Fruit fly (Drosophila melanogaster) whole organism, embryonic: Measurements from ENCODE around the gene CG11562.

Source experiments
- Adf1 ChIP-seq: fragments of 200-800 bp; sonication (Bioruptor generic); IDR thresholded peaks from 2 replicates; pipeline ENCODE4 v1.3.6; 2022; ENCODE audit warnings: missing biosample characterization, missing genetic modification characterization
- Bgb ChIP-seq: fragments of 200-800 bp; sonication (Bioruptor generic); IDR thresholded peaks from 2 replicates; pipeline ENCODE4 v1.3.6; 2022; ENCODE audit warnings: missing biosample characterization, missing genetic modification characterization; ENCODE audit not compliant: partially characterized antibody
- Bteb2 ChIP-seq: fragments of 200-800 bp; sonication (Bioruptor generic); optimal IDR thresholded peaks from 2 replicates; lab custom pipeline; 2016; ENCODE audit warnings: missing biosample characterization, missing genetic modification characterization
- CG10959 ChIP-seq: fragments of 200-800 bp; sonication (Bioruptor generic); IDR thresholded peaks from 2 replicates; pipeline ENCODE4 v1.3.6; 2022; ENCODE audit warnings: missing biosample characterization, missing genetic modification characterization
- CG10979 ChIP-seq: fragments of 200-800 bp; sonication (Bioruptor generic); optimal IDR thresholded peaks from 2 replicates; lab custom pipeline; 2018; ENCODE audit warnings: missing biosample characterization, mild to moderate bottlenecking, missing genetic modification characterization, moderate library complexity
- CG11085 ChIP-seq: fragments of 200-800 bp; sonication (Bioruptor generic); IDR thresholded peaks from 2 replicates; pipeline ENCODE4 v1.3.6; 2022; ENCODE audit warnings: missing biosample characterization, missing genetic modification characterization
- CG13123 ChIP-seq: fragments of 200-800 bp; sonication (Bioruptor generic); optimal IDR thresholded peaks from 2 replicates; lab custom pipeline; 2016; ENCODE audit warnings: missing biosample characterization, missing genetic modification characterization
- CG15479 ChIP-seq: fragments of 200-800 bp; sonication (Bioruptor generic); optimal IDR thresholded peaks from 3 replicates; lab custom pipeline; 2019; ENCODE audit warnings: missing biosample characterization, mild to moderate bottlenecking, missing genetic modification characterization, moderate library complexity
- CG17612 ChIP-seq: fragments of 200-800 bp; sonication (Bioruptor generic); IDR thresholded peaks from 2 replicates; pipeline ENCODE4 v1.3.6; 2022; ENCODE audit warnings: missing biosample characterization, missing genetic modification characterization
- CG30403 ChIP-seq: fragments of 200-800 bp; sonication (Bioruptor generic); optimal IDR thresholded peaks from 3 replicates; lab custom pipeline; 2016; ENCODE audit warnings: missing biosample characterization, missing genetic modification characterization
- CG34224 ChIP-seq: fragments of 200-800 bp; sonication (Bioruptor generic); IDR thresholded peaks from 3 replicates; pipeline ENCODE4 v1.3.6; 2022; ENCODE audit warnings: missing biosample characterization, missing genetic modification characterization; ENCODE audit not compliant: partially characterized antibody
- CG34376 ChIP-seq: fragments of 200-800 bp; sonication (Bioruptor generic); optimal IDR thresholded peaks from 2 replicates; lab custom pipeline; 2018; ENCODE audit warnings: missing biosample characterization, mild to moderate bottlenecking, missing genetic modification characterization
- CG4404 ChIP-seq: fragments of 200-800 bp; sonication (Bioruptor generic); IDR thresholded peaks from 2 replicates; pipeline ENCODE4 v1.3.6; 2022; ENCODE audit warnings: missing biosample characterization, missing genetic modification characterization
- CG4730 ChIP-seq: fragments of 200-800 bp; sonication (Bioruptor generic); IDR thresholded peaks from 2 replicates; pipeline ENCODE4 v1.3.6; 2022; ENCODE audit warnings: missing biosample characterization, missing genetic modification characterization
- CG5953 ChIP-seq: fragments of 200-800 bp; sonication (Bioruptor generic); IDR thresholded peaks from 2 replicates; pipeline ENCODE4 v1.3.6; 2022; ENCODE audit warnings: missing biosample characterization, missing genetic modification characterization
- CG6254 ChIP-seq: fragments of 200-800 bp; sonication (Bioruptor generic); optimal IDR thresholded peaks from 3 replicates; lab custom pipeline; 2017; ENCODE audit warnings: mild to moderate bottlenecking, missing biosample characterization, missing genetic modification reagents, missing genetic modification characterization
- CG6689 ChIP-seq: fragments of 200-800 bp; sonication (Bioruptor generic); IDR thresholded peaks from 2 replicates; pipeline ENCODE4 v1.3.6; 2022; ENCODE audit warnings: missing biosample characterization, missing genetic modification characterization
- CG6765 ChIP-seq: fragments of 200-800 bp; sonication (Bioruptor generic); optimal IDR thresholded peaks from 3 replicates; lab custom pipeline; 2017; ENCODE audit warnings: missing biosample characterization, mild to moderate bottlenecking, missing genetic modification characterization
- CG8924 ChIP-seq: fragments of 200-800 bp; optimal IDR thresholded peaks from 3 replicates; lab custom pipeline; 2019; ENCODE audit warnings: missing biosample characterization, mild to moderate bottlenecking, missing genetic modification characterization, moderate library complexity
- CkIIα-i1 ChIP-seq: fragments of 200-800 bp; sonication (Bioruptor generic); IDR thresholded peaks from 2 replicates; pipeline ENCODE4 v1.3.6; 2022; ENCODE audit warnings: missing biosample characterization, missing genetic modification characterization
- D19B ChIP-seq: fragments of 200-800 bp; sonication (Bioruptor generic); optimal IDR thresholded peaks from 2 replicates; lab custom pipeline; 2017; ENCODE audit warnings: missing biosample characterization, mild to moderate bottlenecking, missing genetic modification characterization
- Eip74EF ChIP-seq, 2 experiments: fragments of 200-800 bp in 1 of 2; fragments of >200 bp in 1 of 2; sonication (Bioruptor generic) in 1 of 2; optimal IDR thresholded peaks; 2 replicates each; lab custom pipeline; 2017 to 2019; ENCODE audit warnings: missing biosample characterization in 2 of 2, missing genetic modification characterization in 2 of 2, mild to moderate bottlenecking in 1 of 2, moderate library complexity in 1 of 2
- Fer1 ChIP-seq: fragments of 200-800 bp; sonication (Bioruptor generic); optimal IDR thresholded peaks from 2 replicates; lab custom pipeline; 2017; ENCODE audit warnings: missing biosample characterization, mild to moderate bottlenecking, missing genetic modification characterization
- Fer2 ChIP-seq: fragments of 200-800 bp; sonication (Bioruptor generic); optimal IDR thresholded peaks from 2 replicates; lab custom pipeline; 2018; ENCODE audit warnings: missing biosample characterization, mild to moderate bottlenecking, missing genetic modification characterization, moderate library complexity
- H2.0 ChIP-seq: fragments of 200-800 bp; sonication (Bioruptor generic); IDR thresholded peaks from 2 replicates; pipeline ENCODE4 v1.3.6; 2022; ENCODE audit warnings: missing biosample characterization, missing genetic modification characterization
- Hand ChIP-seq: fragments of 200-800 bp; sonication (Bioruptor generic); optimal IDR thresholded peaks from 2 replicates; lab custom pipeline; 2017; ENCODE audit warnings: mild to moderate bottlenecking, missing biosample characterization, missing genetic modification reagents, missing genetic modification characterization
- Lim3 ChIP-seq: fragments of 200-800 bp; sonication (Bioruptor generic); IDR thresholded peaks from 2 replicates; pipeline ENCODE4 v1.3.6; 2022; ENCODE audit warnings: missing biosample characterization, missing genetic modification characterization
- NFAT ChIP-seq: fragments of 200-800 bp; sonication (Bioruptor generic); IDR thresholded peaks from 2 replicates; pipeline ENCODE4 v1.3.6; 2022; ENCODE audit warnings: missing biosample characterization, missing genetic modification characterization
- NK7.1 ChIP-seq: fragments of 200-800 bp; sonication (Bioruptor generic); optimal IDR thresholded peaks from 3 replicates; lab custom pipeline; 2016; ENCODE audit warnings: missing biosample characterization, missing genetic modification characterization
- Ptx1 ChIP-seq: fragments of 200-800 bp; sonication (Bioruptor generic); IDR thresholded peaks from 2 replicates; pipeline ENCODE4 v1.3.6; 2022; ENCODE audit warnings: missing biosample characterization, missing genetic modification characterization
- Scr ChIP-seq: fragments of 200-800 bp; sonication (Bioruptor generic); IDR thresholded peaks from 2 replicates; pipeline ENCODE4 v1.3.6; 2022; ENCODE audit warnings: missing biosample characterization, missing genetic modification characterization; ENCODE audit not compliant: partially characterized antibody
- Sin3A ChIP-seq: fragments of >200 bp; optimal IDR thresholded peaks from 2 replicates; lab custom pipeline; 2018
- Tbp ChIP-seq: fragments of >200 bp; optimal IDR thresholded peaks from 2 replicates; lab custom pipeline; 2018; ENCODE audit warnings: missing biosample characterization, missing genetic modification characterization
- ase ChIP-seq: fragments of 200-800 bp; sonication (Bioruptor generic); IDR thresholded peaks from 3 replicates; pipeline ENCODE4 v1.3.6; 2022; ENCODE audit warnings: missing biosample characterization, missing genetic modification characterization
- bcd ChIP-seq: fragments of 200-800 bp; sonication (Bioruptor generic); optimal IDR thresholded peaks from 2 replicates; lab custom pipeline; 2017; ENCODE audit warnings: missing biosample characterization, mild to moderate bottlenecking, missing genetic modification characterization
- dm ChIP-seq: fragments of 200-800 bp; sonication (Bioruptor generic); optimal IDR thresholded peaks from 3 replicates; lab custom pipeline; 2016; ENCODE audit warnings: missing biosample characterization, missing genetic modification characterization
- ewg ChIP-seq: fragments of 200-800 bp; sonication (Bioruptor generic); optimal IDR thresholded peaks from 3 replicates; lab custom pipeline; 2017; ENCODE audit warnings: mild to moderate bottlenecking, missing biosample characterization, missing genetic modification reagents, missing genetic modification characterization
- fd64A ChIP-seq: fragments of 200-800 bp; sonication (Bioruptor generic); optimal IDR thresholded peaks from 3 replicates; lab custom pipeline; 2018; ENCODE audit warnings: missing biosample characterization, mild to moderate bottlenecking, missing genetic modification characterization
- fd96Cb ChIP-seq: fragments of 200-800 bp; sonication (Bioruptor generic); optimal IDR thresholded peaks from 2 replicates; lab custom pipeline; 2018; ENCODE audit warnings: missing biosample characterization, mild to moderate bottlenecking, missing genetic modification characterization, moderate library complexity
- h ChIP-seq: fragments of >200 bp; optimal IDR thresholded peaks from 2 replicates; lab custom pipeline; 2017
- kay ChIP-seq: fragments of 200-800 bp; sonication (Bioruptor generic); optimal IDR thresholded peaks from 2 replicates; lab custom pipeline; 2016; ENCODE audit warnings: missing biosample characterization, missing genetic modification characterization
- kni ChIP-seq: fragments of 200-800 bp; sonication (Bioruptor generic); optimal IDR thresholded peaks from 3 replicates; lab custom pipeline; 2017; ENCODE audit warnings: mild to moderate bottlenecking, missing biosample characterization, missing genetic modification reagents, missing genetic modification characterization
- mam ChIP-seq: fragments of 200-800 bp; sonication (Bioruptor generic); optimal IDR thresholded peaks from 3 replicates; lab custom pipeline; 2016; ENCODE audit warnings: missing biosample characterization, missing genetic modification characterization
- mirr ChIP-seq: fragments of 200-800 bp; sonication (Bioruptor generic); optimal IDR thresholded peaks from 3 replicates; lab custom pipeline; 2018; ENCODE audit warnings: missing biosample characterization, mild to moderate bottlenecking, missing genetic modification characterization
- nmo ChIP-seq: fragments of 200-800 bp; sonication (Bioruptor generic); optimal IDR thresholded peaks from 2 replicates; lab custom pipeline; 2018; ENCODE audit warnings: missing biosample characterization, mild to moderate bottlenecking, missing genetic modification characterization, moderate library complexity
- onecut ChIP-seq: fragments of 200-800 bp; sonication (Bioruptor generic); IDR thresholded peaks from 2 replicates; pipeline ENCODE4 v1.3.6; 2022; ENCODE audit warnings: missing biosample characterization, missing genetic modification characterization
- p53 ChIP-seq: fragments of 200-800 bp; sonication (Bioruptor generic); optimal IDR thresholded peaks from 2 replicates; lab custom pipeline; 2016; ENCODE audit warnings: missing biosample characterization, missing genetic modification characterization
- tup ChIP-seq: fragments of 200-800 bp; sonication (Bioruptor generic); optimal IDR thresholded peaks from 2 replicates; lab custom pipeline; 2016; ENCODE audit warnings: missing biosample characterization, mild to moderate bottlenecking, missing genetic modification characterization, moderate library complexity
- wek ChIP-seq: fragments of 200-800 bp; sonication (Bioruptor generic); optimal IDR thresholded peaks from 3 replicates; lab custom pipeline; 2018; ENCODE audit warnings: missing biosample characterization, mild to moderate bottlenecking, missing genetic modification characterization, moderate library complexity

CG11562 gene

dm6 chr2L:294452-295362 lies 2.5 kb downstream of the CG11562 start, which contains the start of the genes U2af38 and Stip1 (continued):
- TF ChIP-seq CG10959 (GFP tag; lab: Robert Waterston, UW) (no peak), NFAT (peak; percentile 62), Lim3 (GFP tag; lab: Robert Waterston, UW) (no peak), Fer1 (GFP tag; lab: Kevin White, UChicago) (no peak), Adf1 (GFP tag; lab: Robert Waterston, UW) (no peak), Bgb (GFP tag; lab: Robert Waterston, UW) (peak; percentile 62), Fer2 (peak; percentile 11), CG8924 (tag; lab: Kevin White, UChicago) (peak; percentile 47), p53 (GFP tag; lab: Kevin White, UChicago) (no peak), Scr (peak; percentile 72), ewg (GFP tag; lab: Kevin White, UChicago) (no peak), ase (GFP tag; lab: Robert Waterston, UW) (no peak), CG15479 (GFP tag; lab: Kevin White, UChicago) (no peak), CG5953 (GFP tag; lab: Robert Waterston, UW) (no peak), H2.0 (GFP tag; lab: Robert Waterston, UW) (no peak), Tbp (GFP tag; lab: Kevin White, UChicago) (no peak), mam (GFP tag; lab: Kevin White, UChicago) (peak; percentile 15), fd96Cb (tag; lab: Kevin White, UChicago) (no peak), CG4730 (GFP tag; lab: Robert Waterston, UW) (no peak), CG30403 (GFP tag; lab: Kevin White, UChicago) (peak; percentile 28), Eip74EF (GFP tag; optimal IDR thresholded peaks at IDR 0.05; lab: Kevin White, UChicago) (no peak), tup (GFP tag; lab: Kevin White, UChicago) (no peak), NK7.1 (GFP tag; lab: Kevin White, UChicago) (no peak), CG6254 (GFP tag; lab: Kevin White, UChicago) (no peak), CG6765 (GFP tag; lab: Kevin White, UChicago) (no peak), Hand (GFP tag; lab: Kevin White, UChicago) (no peak), CG34376 (GFP tag; lab: Kevin White, UChicago) (peak; percentile 34), kni (no peak), fd64A (GFP tag; lab: Kevin White, UChicago) (no peak), CkIIα-i1 (GFP tag; lab: Robert Waterston, UW) (no peak), CG13123 (GFP tag; lab: Kevin White, UChicago) (no peak), onecut (no peak), Bteb2 (GFP tag; lab: Kevin White, UChicago) (no peak), h (lab: Kevin White, UChicago) (no peak), bcd (GFP tag; lab: Kevin White, UChicago) (no peak), dm (GFP tag; lab: Kevin White, UChicago) (peak; percentile 8), CG34224 (GFP tag; lab: Robert Waterston, UW) (peak; percentile 69), nmo (GFP tag; lab: Kevin White, UChicago) (peak; percentile 36), CG4404 (GFP tag; lab: Robert Waterston, UW) (no peak), CG6689 (GFP tag; lab: Robert Waterston, UW) (no peak), CG10979 (tag; lab: Kevin White, UChicago) (no peak), Sin3A (lab: Kevin White, UChicago) (peak; percentile 38), kay (GFP tag; lab: Kevin White, UChicago) (no peak), mirr (no peak), D19B (GFP tag; lab: Kevin White, UChicago) (no peak), wek (no peak), CG17612 (GFP tag; lab: Robert Waterston, UW) (no peak), CG11085 (no peak), Ptx1 (GFP tag; lab: Robert Waterston, UW) (0 out of 2 replicates have a peak, but pooled peaks have one; percentile 8)
